Worm (Caenorhabditis elegans): Measurements from ENCODE around the gene rgl-1.

The rgl-1 gene

ce11 chrX:3209523-3209922 lies 10.6 kb downstream of the rgl-1 start, which contains the start of gene F28B4.4:
F28B4.4 (minus strand) TSS chrX:3209623.
- TF ChIP-seq mab-9 (GFP tag; IDR thresholded peaks at IDR 0.05) (no peak), unc-30 (tag; optimal IDR thresholded peaks at IDR 0.05) (no peak), ceh-88 (GFP tag; IDR thresholded peaks at IDR 0.05) (no peak)

ce11 chrX:3204778-3205177 lies 15.4 kb downstream of the rgl-1 start, which contains the start of gene F28B4.1:
F28B4.1 (plus strand) TSS chrX:3205078.
- TF ChIP-seq isw-1 (GFP tag; IDR thresholded peaks at IDR 0.05), result no peak
- no peak for TF ChIP-seq elt-3 (tag; optimal IDR thresholded peaks at IDR 0.05)
- no peak for TF ChIP-seq lin-13 (GFP tag; optimal IDR thresholded peaks at IDR 0.05)
- TF ChIP-seq hlh-17 (GFP tag; optimal IDR thresholded peaks at IDR 0.05; ENCODE audit: borderline replicate concordance), result no peak
- no peak for TF ChIP-seq unc-130 (tag; optimal IDR thresholded peaks at IDR 0.05)
- TF ChIP-seq nhr-90 (tag; optimal IDR thresholded peaks at IDR 0.05; ENCODE audit: poor library complexity), result no peak

- TF ChIP-seq nhr-47 (tag; optimal IDR thresholded peaks at IDR 0.05) (no peak), vab-15 (tag; optimal IDR thresholded peaks at IDR 0.05) (no peak), lin-39 (tag; optimal IDR thresholded peaks at IDR 0.05) (no peak), F16B12.6 (tag; optimal IDR thresholded peaks at IDR 0.05) (no peak), sox-4 (tag; optimal IDR thresholded peaks at IDR 0.05) (no peak), elt-2 (tag; optimal IDR thresholded peaks at IDR 0.05) (no peak), sup-37 (GFP tag; optimal IDR thresholded peaks at IDR 0.05) (no peak), C16A3.4 (tag; optimal IDR thresholded peaks at IDR 0.05) (no peak), aly-2 (tag; optimal IDR thresholded peaks at IDR 0.05) (no peak), lin-15B (tag; optimal IDR thresholded peaks at IDR 0.05) (no peak), lin-14 (GFP tag; optimal IDR thresholded peaks at IDR 0.05) (no peak), unc-130 (tag; optimal IDR thresholded peaks at IDR 0.05) (no peak), efl-3 (GFP tag; optimal IDR thresholded peaks at IDR 0.05) (no peak), unc-86 (tag; optimal IDR thresholded peaks at IDR 0.05) (no peak)
Observed at ce11 chrX:3202350-3202749, 17.8 kb downstream of the rgl-1 start.

- TF ChIP-seq efl-1 (optimal IDR thresholded peaks at IDR 0.05), result no peak
- TF ChIP-seq efl-1 (GFP tag; optimal IDR thresholded peaks at IDR 0.05 in 1 of 2), result peak in 1 of 2 experiments; percentile 82
- no peak for TF ChIP-seq nhr-47 (tag; optimal IDR thresholded peaks at IDR 0.05)
Observed at ce11 chrX:3199249-3199648, 20.9 kb downstream of the rgl-1 start, which contains the start of gene fax-1. fax-1 (minus strand) TSS chrX:3199349.

ce11 chrX:3197319-3197718 lies 22.8 kb downstream of the rgl-1 start:
- TF ChIP-seq nhr-11 (tag; optimal IDR thresholded peaks at IDR 0.05), result no peak
- peak; percentile 38 for TF ChIP-seq lin-14 (GFP tag; optimal IDR thresholded peaks at IDR 0.05)
- peak; percentile 28 for TF ChIP-seq tbx-2 (tag; optimal IDR thresholded peaks at IDR 0.05)
- no peak for TF ChIP-seq sox-4 (tag; optimal IDR thresholded peaks at IDR 0.05)
- no peak for TF ChIP-seq unc-30 (tag; optimal IDR thresholded peaks at IDR 0.05)
- TF ChIP-seq blmp-1 (tag; optimal IDR thresholded peaks at IDR 0.05), result no peak
- no peak for TF ChIP-seq mab-9 (GFP tag; IDR thresholded peaks at IDR 0.05)
- no peak for TF ChIP-seq fkh-4 (tag; optimal IDR thresholded peaks at IDR 0.05; ENCODE audit: borderline replicate concordance)

- peak; percentile 56 for TF ChIP-seq ces-1 (GFP tag; optimal IDR thresholded peaks at IDR 0.05)
- TF ChIP-seq lin-14 (GFP tag; optimal IDR thresholded peaks at IDR 0.05), result peak; percentile 35
- no peak for TF ChIP-seq hlh-4 (tag; optimal IDR thresholded peaks at IDR 0.05)
- TF ChIP-seq fkh-10 (GFP tag; optimal IDR thresholded peaks at IDR 0.05), result peak; percentile 46
- no peak for TF ChIP-seq jun-1 (tag; optimal IDR thresholded peaks at IDR 0.05)
Observed at ce11 chrX:3191353-3192065, 28.7 kb downstream of the rgl-1 start.
